Fruit fly (Drosophila melanogaster) ovary, adult (tissue): ENCODE results near the gene CG10165.

Experiments
- CG17801 ChIP-seq: fragments of 200-800 bp; optimal IDR thresholded peaks from 2 replicates; lab custom pipeline; 2019; ENCODE audit warnings: missing biosample characterization, mild to moderate bottlenecking, missing genetic modification characterization, moderate library complexity; ENCODE audit not compliant: partially characterized antibody

Gene CG10165

DNA sequence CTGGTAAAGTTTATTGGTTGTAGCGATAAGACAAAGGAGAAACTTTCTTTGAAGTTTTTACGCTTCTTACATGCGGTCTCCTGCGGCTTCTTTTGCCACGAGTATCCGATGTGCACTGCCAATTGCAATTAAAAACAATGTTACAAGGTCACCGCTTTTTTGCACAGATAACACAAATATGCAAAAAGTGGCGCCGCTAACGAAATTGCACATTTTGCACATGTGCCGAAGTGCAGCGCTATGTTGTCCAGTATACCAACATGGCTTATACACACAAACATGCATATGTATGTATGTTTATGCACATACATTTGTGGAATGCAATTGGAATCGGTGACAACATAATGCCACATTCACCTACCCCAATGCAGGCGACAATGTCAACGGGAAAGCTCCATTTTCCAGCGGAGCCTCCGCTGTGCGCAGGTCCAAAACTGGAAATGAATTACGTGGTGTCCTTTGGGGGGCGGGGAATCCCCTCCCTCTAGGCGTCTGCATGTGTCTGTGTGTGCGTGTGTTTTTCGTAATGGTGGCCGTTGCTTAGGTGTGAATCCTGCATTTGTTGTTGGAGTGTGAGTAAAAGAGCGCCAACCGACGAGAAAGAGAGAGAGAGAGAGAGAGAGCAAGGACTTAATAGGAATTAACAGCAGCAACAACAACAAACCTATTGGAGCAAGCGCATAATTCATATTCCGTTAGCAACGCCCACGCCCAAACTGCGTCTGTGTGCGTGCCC, 50.7 kb downstream of the CG10165 start:
- TF ChIP-seq CG17801 (GFP tag; lab: Kevin White, UChicago), result no peak
